Fruit fly (Drosophila melanogaster): ENCODE results near the gene CG4768.

Gene CG4768

DNA sequence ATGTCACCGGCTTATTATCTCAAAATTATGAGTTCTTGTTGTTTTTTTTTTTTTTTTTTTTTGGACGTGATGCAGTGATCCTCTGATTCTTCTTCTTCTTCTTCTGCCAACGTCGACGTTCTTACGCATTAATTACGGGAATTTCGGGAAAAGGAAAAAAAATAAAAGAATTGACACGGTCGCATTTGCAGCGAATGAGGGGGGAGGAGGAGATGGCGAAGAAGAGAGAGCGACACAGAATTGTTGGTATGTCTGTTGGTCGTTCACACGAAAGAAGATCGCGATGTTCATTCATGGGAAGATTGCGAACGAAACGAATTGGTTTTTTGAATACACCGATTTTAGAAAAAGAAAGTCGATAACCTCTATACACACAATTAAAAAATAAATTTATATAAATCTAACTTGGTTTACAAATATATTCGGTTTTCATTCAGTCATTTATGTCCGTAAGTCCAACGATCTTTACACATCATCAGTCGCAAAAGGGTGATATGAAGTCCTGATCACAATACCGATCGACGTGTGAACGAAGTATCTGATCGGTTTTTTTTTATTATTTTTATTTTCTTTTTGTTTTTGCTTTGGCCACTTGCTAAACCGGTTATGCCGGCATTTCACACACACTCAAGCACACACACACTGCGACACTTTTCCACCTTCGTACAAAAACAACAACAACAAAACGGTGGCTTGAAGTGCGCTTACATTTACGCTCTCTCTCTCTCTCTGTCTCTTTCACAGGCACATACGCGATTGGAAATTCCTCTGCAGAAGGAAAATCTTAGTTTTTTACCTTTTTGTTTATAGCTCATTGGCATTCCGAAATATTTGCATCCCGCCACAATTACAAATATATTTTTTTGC, 41.0 kb upstream of the CG4768 start (continued):
- TF ChIP-seq Gug (GFP tag; IDR thresholded peaks at IDR 0.05) = no peak
- TF ChIP-seq CG2678 (tag; optimal IDR thresholded peaks at IDR 0.05) = peak; percentile 87
- no peak for TF ChIP-seq emc (GFP tag; optimal IDR thresholded peaks at IDR 0.05)
- TF ChIP-seq CG7745 (tag; optimal IDR thresholded peaks at IDR 0.05) = no peak
- TF ChIP-seq CG12744 (GFP tag; optimal IDR thresholded peaks at IDR 0.05) = peak; percentile 5
- TF ChIP-seq GATAe (GFP tag; conservative IDR thresholded peaks at IDR 0.05) = no peak
- TF ChIP-seq Abd-B (GFP tag; optimal IDR thresholded peaks at IDR 0.05) = peak; percentile 50
- no peak for TF ChIP-seq CG5245 (GFP tag; optimal IDR thresholded peaks at IDR 0.05)
- TF ChIP-seq CG10274 (GFP tag; optimal IDR thresholded peaks at IDR 0.05) = peak; percentile 29
- no peak for TF ChIP-seq Elba2 (GFP tag; optimal IDR thresholded peaks at IDR 0.05)
- TF ChIP-seq CG8765 (GFP tag; IDR thresholded peaks at IDR 0.05) = no peak
- peak; percentile 32 for TF ChIP-seq CG13894 (tag; optimal IDR thresholded peaks at IDR 0.05)
- no peak for TF ChIP-seq CG3726 (GFP tag; IDR thresholded peaks at IDR 0.05)
- no peak for TF ChIP-seq ssp (GFP tag; IDR thresholded peaks at IDR 0.05)
- TF ChIP-seq jumu (GFP tag; optimal IDR thresholded peaks at IDR 0.05) = no peak
- no peak for TF ChIP-seq grn (GFP tag; optimal IDR thresholded peaks at IDR 0.05)
- no peak for TF ChIP-seq Bgb (GFP tag; IDR thresholded peaks at IDR 0.05; ENCODE audit: partially characterized antibody)
- no peak for TF ChIP-seq dm (GFP tag; optimal IDR thresholded peaks at IDR 0.05)
- no peak for TF ChIP-seq CG2199 (GFP tag; IDR thresholded peaks at IDR 0.05)
- TF ChIP-seq bsh (GFP tag; optimal IDR thresholded peaks at IDR 0.05) = peak; percentile 77 to 97
- TF ChIP-seq repo (GFP tag; optimal IDR thresholded peaks at IDR 0.05) = no peak
- peak; percentile 16 to 48 for TF ChIP-seq dpn (GFP tag; optimal IDR thresholded peaks at IDR 0.05)
- TF ChIP-seq CG1024 (GFP tag; IDR thresholded peaks at IDR 0.05) = no peak
- peak; percentile 13 for TF ChIP-seq Bteb2 (GFP tag; optimal IDR thresholded peaks at IDR 0.05)
- no peak for TF ChIP-seq CG43689 (GFP tag; IDR thresholded peaks at IDR 0.05)
- TF ChIP-seq CG15011 (GFP tag; optimal IDR thresholded peaks at IDR 0.05) = peak; percentile 56
- TF ChIP-seq lmd (GFP tag; IDR thresholded peaks at IDR 0.05) = peak; percentile 60
- TF ChIP-seq Dbx (GFP tag; IDR thresholded peaks at IDR 0.05) = no peak
- TF ChIP-seq insv (GFP tag; optimal IDR thresholded peaks at IDR 0.05) = peak in 1 of 2 experiments; percentile 28
- peak; percentile 68 for TF ChIP-seq CG17385 (GFP tag; optimal IDR thresholded peaks at IDR 0.05)
- peak in 1 of 2 experiments; percentile 72 for TF ChIP-seq Eip74EF (GFP tag; optimal IDR thresholded peaks at IDR 0.05)
- TF ChIP-seq esg (GFP tag; conservative IDR thresholded peaks at IDR 0.05) = peak; percentile 36; the same call in 1 of the 2 replicates
- peak; percentile 35 for TF ChIP-seq CG2202 (tag; optimal IDR thresholded peaks at IDR 0.05)
- TF ChIP-seq CG18476 (GFP tag; optimal IDR thresholded peaks at IDR 0.05) = peak; percentile 53
- peak; percentile 58 for TF ChIP-seq Nf-YB (GFP tag; optimal IDR thresholded peaks at IDR 0.05)
- TF ChIP-seq tio (GFP tag; optimal IDR thresholded peaks at IDR 0.05) = peak; percentile 49
- TF ChIP-seq CG8388 (GFP tag; optimal IDR thresholded peaks at IDR 0.05) = peak; percentile 80
- no peak for TF ChIP-seq vfl (GFP tag; optimal IDR thresholded peaks at IDR 0.05)
- TF ChIP-seq CG31441 (GFP tag; IDR thresholded peaks at IDR 0.05) = peak; percentile 87
- peak; percentile 69 for TF ChIP-seq NfI (GFP tag; optimal IDR thresholded peaks at IDR 0.05)
- TF ChIP-seq so (GFP tag; IDR thresholded peaks at IDR 0.05) = peak; percentile 79; the same call in 1 of the 3 replicates
- no peak for TF ChIP-seq fu2 (GFP tag; optimal IDR thresholded peaks at IDR 0.05)
- peak; percentile 39 for TF ChIP-seq CG10366 (GFP tag; IDR thresholded peaks at IDR 0.05)
- no peak for TF ChIP-seq fd102C (GFP tag; optimal IDR thresholded peaks at IDR 0.05)
- TF ChIP-seq CG3281 (GFP tag; optimal IDR thresholded peaks at IDR 0.05) = peak; percentile 69
- peak; percentile 4 for TF ChIP-seq CG1832 (GFP tag; optimal IDR thresholded peaks at IDR 0.05)
- peak; percentile 59 for TF ChIP-seq fd64A (GFP tag; optimal IDR thresholded peaks at IDR 0.05)
- no peak for TF ChIP-seq ERR (GFP tag; optimal IDR thresholded peaks at IDR 0.05)
- peak; percentile 48 for TF ChIP-seq Six4 (GFP tag; optimal IDR thresholded peaks at IDR 0.05)

Data from whole organism, embryonic.